Fruit fly (Drosophila melanogaster): ENCODE data around the gene Rab11.

Rab11 gene

dm6 chr3R:21107907-21108591 is 3.2 kb upstream of the Rab11 start, which contains the start of the genes Sec15 and rtet (continued):
- no peak for TF ChIP-seq D19B (GFP tag; optimal IDR thresholded peaks at IDR 0.05)
- peak; percentile 48; the same call in 1 of the 3 replicates for TF ChIP-seq CG6791 (GFP tag; IDR thresholded peaks at IDR 0.05; ENCODE audit: partially characterized antibody)
- TF ChIP-seq MTF-1 (GFP tag; optimal IDR thresholded peaks at IDR 0.05; ENCODE audit: borderline replicate concordance) = no peak
- TF ChIP-seq Pdp1 (GFP tag; optimal IDR thresholded peaks at IDR 0.05) = peak in 1 of 2 experiments; percentile 11
- peak; percentile 50 for TF ChIP-seq CG9437 (GFP tag; optimal IDR thresholded peaks at IDR 0.05)
- peak; percentile 93 for TF ChIP-seq Ets65A (GFP tag)
- no peak for TF ChIP-seq Deaf1 (tag; optimal IDR thresholded peaks at IDR 0.05)
- TF ChIP-seq bigmax (GFP tag; optimal IDR thresholded peaks at IDR 0.05) = no peak
- peak; percentile 88 for TF ChIP-seq CG13775 (GFP tag; optimal IDR thresholded peaks at IDR 0.05)
- peak; percentile 4 for TF ChIP-seq wek (GFP tag; optimal IDR thresholded peaks at IDR 0.05)
- TF ChIP-seq phol (tag; optimal IDR thresholded peaks at IDR 0.05) = peak; percentile 91
- peak; percentile 9; the same call in 2 of the 3 replicates for TF ChIP-seq hb (GFP tag; IDR thresholded peaks at IDR 0.05; ENCODE audit: partially characterized antibody)
- TF ChIP-seq Hsf (GFP tag; optimal IDR thresholded peaks at IDR 0.05) = peak; percentile 60
- TF ChIP-seq CG11695 (GFP tag; IDR thresholded peaks at IDR 0.05) = no peak
- peak; percentile 49 for TF ChIP-seq CG17802 (tag; optimal IDR thresholded peaks at IDR 0.05)
- no peak for TF ChIP-seq CG33213 (GFP tag; optimal IDR thresholded peaks at IDR 0.05)
- peak; percentile 66 for TF ChIP-seq nerfin-2 (GFP tag; IDR thresholded peaks at IDR 0.05; ENCODE audit: partially characterized antibody)
- TF ChIP-seq Hmr (GFP tag; optimal IDR thresholded peaks at IDR 0.05) = peak; percentile 46
- peak; percentile 40; the same call in 1 of the 2 replicates for TF ChIP-seq amos (GFP tag; IDR thresholded peaks at IDR 0.05; ENCODE audit: partially characterized antibody)
- peak; percentile 16 for TF ChIP-seq NC2β (GFP tag; optimal IDR thresholded peaks at IDR 0.05)
- peak; percentile 62 for TF ChIP-seq B-H2 (GFP tag; optimal IDR thresholded peaks at IDR 0.05)
- peak; percentile 72 for TF ChIP-seq CG1603 (tag; optimal IDR thresholded peaks at IDR 0.05)
- peak; percentile 58 for TF ChIP-seq Nf-YC (tag; optimal IDR thresholded peaks at IDR 0.05)
- TF ChIP-seq row (GFP tag; IDR thresholded peaks at IDR 0.05) = peak; percentile 53; the same call in 2 of the 3 replicates
- peak; percentile 52 for TF ChIP-seq CG9817 (tag; optimal IDR thresholded peaks at IDR 0.05)
- TF ChIP-seq Med (GFP tag) = peak; percentile 84
- TF ChIP-seq CG18599 (GFP tag; optimal IDR thresholded peaks at IDR 0.05) = peak; percentile 70
- peak; percentile 48; the same call in 1 of the 2 replicates for TF ChIP-seq NFAT (GFP tag; IDR thresholded peaks at IDR 0.05)
- peak; percentile 78 for TF ChIP-seq CG18764 (GFP tag; optimal IDR thresholded peaks at IDR 0.05)
- TF ChIP-seq ato (GFP tag; IDR thresholded peaks at IDR 0.05; ENCODE audit: partially characterized antibody) = peak; percentile 86
- peak; percentile 57 for TF ChIP-seq ind (GFP tag; optimal IDR thresholded peaks at IDR 0.05)
- no peak for TF ChIP-seq org-1 (GFP tag; optimal IDR thresholded peaks at IDR 0.05)
- peak; percentile 37 for TF ChIP-seq HHEX (GFP tag; optimal IDR thresholded peaks at IDR 0.05)
- TF ChIP-seq chif (GFP tag; optimal IDR thresholded peaks at IDR 0.05) = peak; percentile 3 to 39
- TF ChIP-seq CG18476 (GFP tag; optimal IDR thresholded peaks at IDR 0.05) = peak; percentile 64
- peak in 1 of 3 experiments; percentile 78 for TF ChIP-seq lola (GFP tag; optimal IDR thresholded peaks at IDR 0.05)
- TF ChIP-seq CG9932 (GFP tag; IDR thresholded peaks at IDR 0.05) = peak; percentile 57
- peak; percentile 73 for TF ChIP-seq nerfin-1 (tag; optimal IDR thresholded peaks at IDR 0.05)
- TF ChIP-seq jumu (GFP tag; optimal IDR thresholded peaks at IDR 0.05) = no peak
- TF ChIP-seq Rfx (GFP tag; IDR thresholded peaks at IDR 0.05) = peak; percentile 72
- TF ChIP-seq crp (GFP tag; optimal IDR thresholded peaks at IDR 0.05) = peak in 1 of 2 experiments; percentile 87
- TF ChIP-seq Dll (GFP tag; IDR thresholded peaks at IDR 0.05; ENCODE audit: partially characterized antibody) = peak; percentile 75; the same call in 3 of the 4 replicates
- TF ChIP-seq Hr3 (GFP tag; optimal IDR thresholded peaks at IDR 0.05) = peak; percentile 60
- TF ChIP-seq CG14860 (GFP tag; IDR thresholded peaks at IDR 0.05; ENCODE audit: partially characterized antibody) = peak; percentile 43; the same call in 2 of the 3 replicates
- peak; percentile 65 for TF ChIP-seq CG16863 (GFP tag; optimal IDR thresholded peaks at IDR 0.05)
- peak in 1 of 2 experiments; percentile 67 for TF ChIP-seq bsh (GFP tag; optimal IDR thresholded peaks at IDR 0.05)

Data from whole organism, embryonic.